Fruit fly (Drosophila melanogaster) whole organism, prepupa: Measurements from ENCODE around the gene EAChm.

Source experiments
- Blimp-1 ChIP-seq: fragments of 200-800 bp; sonication (Bioruptor generic); optimal IDR thresholded peaks from 3 replicates; lab custom pipeline; 2017; ENCODE audit warnings: missing biosample characterization, missing genetic modification characterization, mild to moderate bottlenecking, moderate library complexity, missing genetic modification reagents
- CG10669 ChIP-seq: fragments of 200-800 bp; sonication (Bioruptor generic); optimal IDR thresholded peaks from 3 replicates; lab custom pipeline; 2018; ENCODE audit warnings: missing biosample characterization, mild to moderate bottlenecking, missing genetic modification characterization, moderate library complexity
- CG11762 ChIP-seq: fragments of 200-800 bp; sonication (Bioruptor generic); optimal IDR thresholded peaks from 3 replicates; lab custom pipeline; 2016; ENCODE audit warnings: missing biosample characterization, missing genetic modification characterization; ENCODE audit not compliant: insufficient read depth
- CG11902 ChIP-seq: fragments of 200-800 bp; sonication (Bioruptor generic); optimal IDR thresholded peaks from 3 replicates; lab custom pipeline; 2016; ENCODE audit warnings: missing biosample characterization, missing genetic modification characterization
- CG1621 ChIP-seq: fragments of 200-800 bp; sonication (Bioruptor generic); optimal IDR thresholded peaks from 3 replicates; lab custom pipeline; 2018; ENCODE audit warnings: missing biosample characterization, mild to moderate bottlenecking, missing genetic modification characterization
- CG16779 ChIP-seq: fragments of 200-800 bp; sonication (Bioruptor generic); optimal IDR thresholded peaks from 3 replicates; lab custom pipeline; 2017; ENCODE audit warnings: missing biosample characterization, mild to moderate bottlenecking, missing genetic modification characterization
- CG31627 ChIP-seq: fragments of 200-800 bp; sonication (Bioruptor generic); optimal IDR thresholded peaks from 3 replicates; lab custom pipeline; 2016; ENCODE audit warnings: missing biosample characterization, missing genetic modification characterization
- CG32006 ChIP-seq: fragments of 200-800 bp; sonication (Bioruptor generic); optimal IDR thresholded peaks from 3 replicates; lab custom pipeline; 2017; ENCODE audit warnings: missing biosample characterization, mild to moderate bottlenecking, missing genetic modification characterization
- CG34406 ChIP-seq: fragments of 200-800 bp; sonication (Bioruptor generic); optimal IDR thresholded peaks from 3 replicates; lab custom pipeline; 2016; ENCODE audit warnings: missing biosample characterization, missing genetic modification characterization
- CG3919 ChIP-seq: fragments of 200-800 bp; sonication (Bioruptor generic); optimal IDR thresholded peaks from 3 replicates; lab custom pipeline; 2016; ENCODE audit warnings: missing biosample characterization, missing genetic modification characterization
- CG4318 ChIP-seq: fragments of 200-800 bp; sonication (Bioruptor generic); optimal IDR thresholded peaks from 3 replicates; lab custom pipeline; 2017; ENCODE audit warnings: missing biosample characterization, mild to moderate bottlenecking, missing genetic modification characterization
- CG6163 ChIP-seq: fragments of 200-800 bp; sonication (Bioruptor generic); IDR thresholded peaks from 3 replicates; pipeline ENCODE4 v1.3.6; 2022; ENCODE audit warnings: missing biosample characterization, missing genetic modification characterization
- CG6808 ChIP-seq: fragments of 200-800 bp; sonication (Bioruptor generic); optimal IDR thresholded peaks from 3 replicates; lab custom pipeline; 2017; ENCODE audit warnings: missing biosample characterization, missing genetic modification characterization, mild to moderate bottlenecking, moderate library complexity, missing genetic modification reagents
- CG6854 ChIP-seq: fragments of 200-800 bp; sonication (Bioruptor generic); optimal IDR thresholded peaks from 2 replicates; lab custom pipeline; 2017; ENCODE audit warnings: missing biosample characterization, mild to moderate bottlenecking, missing genetic modification characterization
- CG7368 ChIP-seq: fragments of 200-800 bp; sonication (Bioruptor generic); optimal IDR thresholded peaks from 3 replicates; lab custom pipeline; 2016; ENCODE audit warnings: missing biosample characterization, missing genetic modification characterization
- CG8319 ChIP-seq: fragments of 200-800 bp; sonication (Bioruptor generic); optimal IDR thresholded peaks from 3 replicates; lab custom pipeline; 2016; ENCODE audit warnings: missing biosample characterization, missing genetic modification characterization
- CG9139 ChIP-seq: fragments of 200-800 bp; sonication (Bioruptor generic); optimal IDR thresholded peaks from 3 replicates; lab custom pipeline; 2017; ENCODE audit warnings: missing biosample characterization, mild to moderate bottlenecking, missing genetic modification characterization
- Eip75B ChIP-seq: fragments of 200-800 bp; sonication (Bioruptor generic); optimal IDR thresholded peaks from 3 replicates; lab custom pipeline; 2016; ENCODE audit warnings: missing biosample characterization, missing genetic modification characterization
- Eip78C ChIP-seq: fragments of 200-800 bp; sonication (Bioruptor generic); peaks from one replicate; lab custom pipeline; 2016; ENCODE audit warnings: missing biosample characterization, missing genetic modification characterization
- Eip93F ChIP-seq: fragments of 200-800 bp; sonication (Bioruptor generic); optimal IDR thresholded peaks from 2 replicates; lab custom pipeline; 2016; ENCODE audit warnings: missing biosample characterization, mild to moderate bottlenecking, missing genetic modification characterization
- Ets21C ChIP-seq: fragments of 200-800 bp; sonication (Bioruptor generic); optimal IDR thresholded peaks from 3 replicates; lab custom pipeline; 2016; ENCODE audit warnings: missing biosample characterization, missing genetic modification characterization
- Ets96B ChIP-seq: fragments of 200-800 bp; optimal IDR thresholded peaks from 2 replicates; lab custom pipeline; 2019; ENCODE audit warnings: missing biosample characterization, mild to moderate bottlenecking, missing genetic modification characterization, moderate library complexity
- Hr4 ChIP-seq: fragments of 200-800 bp; sonication (Bioruptor generic); optimal IDR thresholded peaks from 3 replicates; lab custom pipeline; 2016; ENCODE audit warnings: missing biosample characterization, missing genetic modification characterization
- Met ChIP-seq: fragments of 200-800 bp; sonication (Bioruptor generic); optimal IDR thresholded peaks from 3 replicates; lab custom pipeline; 2016; ENCODE audit warnings: missing biosample characterization, missing genetic modification characterization
- OdsH ChIP-seq: fragments of 200-800 bp; sonication (Bioruptor generic); optimal IDR thresholded peaks from 3 replicates; lab custom pipeline; 2016; ENCODE audit warnings: missing biosample characterization, missing genetic modification characterization
- Sox102F ChIP-seq: fragments of 200-800 bp; sonication (Bioruptor generic); optimal IDR thresholded peaks from 2 replicates; lab custom pipeline; 2016; ENCODE audit warnings: missing biosample characterization, mild to moderate bottlenecking, missing genetic modification characterization
- Sox14 ChIP-seq: fragments of 200-800 bp; sonication (Bioruptor generic); optimal IDR thresholded peaks from 3 replicates; lab custom pipeline; 2016; ENCODE audit warnings: missing biosample characterization, missing genetic modification characterization
- achi ChIP-seq: fragments of 200-800 bp; sonication (Bioruptor generic); optimal IDR thresholded peaks from 3 replicates; lab custom pipeline; 2016; ENCODE audit warnings: missing biosample characterization, missing genetic modification characterization
- cyc ChIP-seq: fragments of 200-800 bp; sonication (Bioruptor generic); optimal IDR thresholded peaks from 3 replicates; lab custom pipeline; 2016; ENCODE audit warnings: missing biosample characterization, missing genetic modification characterization
- dac ChIP-seq: fragments of 200-800 bp; sonication (Bioruptor generic); optimal IDR thresholded peaks from 2 replicates; lab custom pipeline; 2017; ENCODE audit warnings: missing biosample characterization, mild to moderate bottlenecking, missing genetic modification characterization
- eg ChIP-seq: fragments of 200-800 bp; sonication (Bioruptor generic); IDR thresholded peaks from 3 replicates; pipeline ENCODE4 v1.3.6; 2022; ENCODE audit warnings: missing biosample characterization, missing genetic modification characterization
- esn ChIP-seq: fragments of 200-800 bp; sonication (Bioruptor generic); optimal IDR thresholded peaks from 2 replicates; lab custom pipeline; 2016; ENCODE audit warnings: missing biosample characterization, mild to moderate bottlenecking, missing genetic modification characterization, moderate library complexity
- fd59A ChIP-seq: fragments of 200-800 bp; sonication (Bioruptor generic); optimal IDR thresholded peaks from 2 replicates; lab custom pipeline; 2017; ENCODE audit warnings: missing biosample characterization, mild to moderate bottlenecking, missing genetic modification characterization, missing genetic modification reagents
- fd85E ChIP-seq: fragments of 200-800 bp; sonication (Bioruptor generic); optimal IDR thresholded peaks from 3 replicates; lab custom pipeline; 2016; ENCODE audit warnings: missing biosample characterization, missing genetic modification characterization
- lz ChIP-seq: fragments of 200-800 bp; sonication (Bioruptor generic); optimal IDR thresholded peaks from 3 replicates; lab custom pipeline; 2016; ENCODE audit warnings: missing biosample characterization, missing genetic modification characterization
- net ChIP-seq: fragments of 200-800 bp; sonication (Bioruptor generic); optimal IDR thresholded peaks from 3 replicates; lab custom pipeline; 2016; ENCODE audit warnings: missing biosample characterization, missing genetic modification characterization
- svp ChIP-seq: fragments of 200-800 bp; sonication (Bioruptor generic); peaks from one replicate; lab custom pipeline; 2016; ENCODE audit warnings: missing biosample characterization, missing genetic modification characterization
- topi ChIP-seq: fragments of 200-800 bp; sonication (Bioruptor generic); optimal IDR thresholded peaks from 3 replicates; lab custom pipeline; 2016; ENCODE audit warnings: missing biosample characterization, missing genetic modification characterization
- vri ChIP-seq: fragments of 200-800 bp; sonication (Bioruptor generic); optimal IDR thresholded peaks from 3 replicates; lab custom pipeline; 2016; ENCODE audit warnings: missing biosample characterization, mild to moderate bottlenecking, missing genetic modification characterization

EAChm gene

DNA sequence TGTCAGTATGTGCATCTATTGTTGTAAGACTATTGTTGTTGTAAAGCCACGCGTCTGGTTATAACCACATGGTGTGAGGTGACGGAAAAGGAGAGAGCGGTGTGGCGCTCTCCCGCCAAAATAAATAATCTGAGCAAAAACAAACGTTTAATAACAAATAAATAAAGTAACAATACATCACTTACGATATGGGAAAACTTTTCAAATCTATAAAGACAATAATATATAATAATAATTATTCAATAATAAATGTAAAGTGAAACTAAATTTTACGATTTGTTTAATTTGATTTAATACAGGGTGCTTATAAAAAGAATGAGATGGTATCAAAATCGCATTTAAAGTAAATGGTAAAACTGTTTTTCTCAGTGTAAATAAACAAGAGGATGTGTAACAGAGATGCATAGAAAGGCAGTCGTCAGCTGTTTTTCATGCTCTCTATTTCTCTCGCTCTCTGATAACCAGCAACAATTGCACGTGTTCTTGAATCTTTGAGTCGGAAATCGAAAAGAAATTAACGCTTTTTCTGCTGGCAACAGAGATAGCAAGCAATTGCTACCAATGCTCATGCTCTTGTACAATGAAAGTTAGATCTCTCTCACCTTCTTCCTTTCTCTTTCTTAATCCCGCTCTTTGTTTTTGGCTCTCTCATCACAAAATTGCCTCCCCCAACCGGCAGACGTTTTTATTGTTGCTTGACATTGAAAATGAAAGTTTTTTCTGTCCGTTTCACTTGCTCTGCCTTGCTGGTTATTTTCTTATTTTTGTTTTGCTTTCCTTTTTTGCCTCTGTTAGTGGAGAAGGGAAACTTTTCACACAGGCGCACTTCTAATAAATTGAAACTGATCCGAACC lies 44.3 kb downstream of the EAChm start (continued):
- TF ChIP-seq Blimp-1 (GFP tag; lab: Kevin White, UChicago) (peak; percentile 94), CG11762 (GFP tag; lab: Kevin White, UChicago) (peak; percentile 74), dac (GFP tag; lab: Kevin White, UChicago) (peak; percentile 35), CG10669 (GFP tag; lab: Kevin White, UChicago) (peak; percentile 79), Hr4 (peak; percentile 43), esn (GFP tag; lab: Kevin White, UChicago) (peak; percentile 64), CG1621 (tag; lab: Kevin White, UChicago) (peak; percentile 36), net (GFP tag; lab: Kevin White, UChicago) (peak; percentile 71), Eip75B (GFP tag; lab: Kevin White, UChicago) (peak; percentile 81), fd85E (peak; percentile 55), Sox14 (GFP tag; lab: Kevin White, UChicago) (peak; percentile 16), fd59A (GFP tag; lab: Kevin White, UChicago) (no peak), Ets21C (GFP tag; lab: Kevin White, UChicago) (no peak), Eip93F (no peak), CG7368 (peak; percentile 86), CG34406 (GFP tag; lab: Kevin White, UChicago) (peak; percentile 71), Sox102F (GFP tag; lab: Kevin White, UChicago) (peak; percentile 3), Eip78C (GFP tag; lab: Kevin White, UChicago) (peak; percentile 90), CG8319 (peak; percentile 62), Ets96B (tag; lab: Kevin White, UChicago) (peak; percentile 74), lz (GFP tag; lab: Kevin White, UChicago) (peak; percentile 52), Met (peak; percentile 48), CG6808 (GFP tag; lab: Kevin White, UChicago) (peak; percentile 72), topi (peak; percentile 61), OdsH (GFP tag; lab: Kevin White, UChicago) (peak; percentile 70), CG6854 (GFP tag; lab: Kevin White, UChicago) (peak; percentile 23), CG4318 (peak; percentile 74), svp (GFP tag; lab: Kevin White, UChicago) (peak; percentile 70), CG9139 (GFP tag; lab: Kevin White, UChicago) (peak; percentile 56), CG31627 (no peak), achi (GFP tag; lab: Kevin White, UChicago) (peak; percentile 73), CG11902 (GFP tag; lab: Kevin White, UChicago) (no peak), vri (GFP tag; lab: Kevin White, UChicago) (peak; percentile 3), CG3919 (GFP tag; lab: Kevin White, UChicago) (peak; percentile 86), CG6163 (GFP tag; lab: Robert Waterston, UW) (no peak; the same call in 1 of the 3 replicates), eg (GFP tag; lab: Robert Waterston, UW) (peak; percentile 94), CG16779 (peak; percentile 53), cyc (GFP tag; lab: Kevin White, UChicago) (peak; percentile 56), CG32006 (GFP tag; lab: Kevin White, UChicago) (peak; percentile 86)
- TF ChIP-seq, all 60 proteins: peak for 51

DNA sequence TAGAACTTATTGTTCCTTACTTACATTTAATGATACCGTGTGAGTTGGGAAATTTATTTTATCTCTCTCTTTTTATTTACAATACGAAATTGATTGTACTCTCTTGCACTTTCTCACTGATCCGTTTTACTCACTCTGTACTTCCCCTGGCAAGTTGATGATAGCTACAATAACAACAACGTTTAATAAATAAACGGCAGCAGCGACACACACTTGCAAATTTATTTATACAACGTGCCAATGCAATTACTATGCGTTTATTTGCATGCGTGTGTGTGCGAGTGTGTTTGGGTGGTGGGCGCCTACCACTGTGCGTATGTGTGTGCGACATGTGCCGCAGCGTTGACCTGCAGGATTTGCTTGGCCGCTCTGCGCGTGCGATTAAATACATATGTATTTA lies 45.0 kb downstream of the EAChm start:
- TF ChIP-seq CG32006 (GFP tag; lab: Kevin White, UChicago) (peak; percentile 23), CG1621 (tag; lab: Kevin White, UChicago) (no peak), CG4318 (no peak), Eip78C (GFP tag; lab: Kevin White, UChicago) (peak; percentile 38), svp (GFP tag; lab: Kevin White, UChicago) (peak; percentile 88)
